Worm (Caenorhabditis elegans) whole organism, late embryonic: ENCODE measurements around the gene F13H10.8.
A peak's percentile ranks its signal among the peaks of the same experiment; 100 is the strongest.
"Not testable (repeated sequence)": the region's sequence is repeated elsewhere in the genome, so short reads cannot be mapped to it uniquely, and the experiment has no call there.

Source experiments
- F13H6.1 ChIP-seq: sonication (generic microtip); optimal IDR thresholded peaks from 2 replicates; lab custom pipeline; 2016; ENCODE audit warnings: missing genetic modification characterization, missing compliant biosample characterization
- K02D7.2 ChIP-seq: sonication (generic microtip); optimal IDR thresholded peaks from 2 replicates; lab custom pipeline; 2017; ENCODE audit warnings: mild to moderate bottlenecking, missing genetic modification characterization, missing compliant biosample characterization
- T23F11.4 ChIP-seq: fragments of 200-800 bp; sonication (Bioruptor generic); optimal IDR thresholded peaks from 2 replicates; lab custom pipeline; 2018; ENCODE audit warnings: mild to moderate bottlenecking, missing genetic modification characterization, missing compliant biosample characterization
- ama-1 ChIP-seq: fragments of 150-350 bp; optimal IDR thresholded peaks from 2 replicates; lab custom pipeline; 2014
- ceh-14 ChIP-seq: sonication (generic microtip); optimal IDR thresholded peaks from 2 replicates; lab custom pipeline; 2016; ENCODE audit warnings: missing genotype, missing genetic modification characterization, missing compliant biosample characterization
- dmd-4 ChIP-seq: sonication (generic microtip); optimal IDR thresholded peaks from 2 replicates; lab custom pipeline; 2016; ENCODE audit warnings: borderline replicate concordance, missing genetic modification characterization, missing compliant biosample characterization
- fkh-6 ChIP-seq: sonication (generic microtip); optimal IDR thresholded peaks from 2 replicates; lab custom pipeline; 2016; ENCODE audit warnings: missing genetic modification characterization, missing compliant biosample characterization
- hlh-30 ChIP-seq: sonication (generic microtip); optimal IDR thresholded peaks from 2 replicates; lab custom pipeline; 2017; ENCODE audit warnings: antibody characterized with exemption, missing genetic modification characterization, missing compliant biosample characterization; ENCODE audit not compliant: insufficient read depth
- nfya-1 ChIP-seq: sonication (generic microtip); optimal IDR thresholded peaks from 2 replicates; lab custom pipeline; 2017; ENCODE audit warnings: missing genetic modification characterization, mild to moderate bottlenecking, missing compliant biosample characterization, antibody characterized with exemption, moderate library complexity
- odd-2 ChIP-seq: sonication (generic microtip); optimal IDR thresholded peaks from 2 replicates; lab custom pipeline; 2017; ENCODE audit warnings: antibody characterized with exemption, mild to moderate bottlenecking, missing genetic modification characterization, missing compliant biosample characterization
- ref-2 ChIP-seq: sonication (generic microtip); optimal IDR thresholded peaks from 2 replicates; lab custom pipeline; 2016; ENCODE audit warnings: missing genetic modification characterization, missing compliant biosample characterization

ce11 chrIV:11070895-11071294 lies 50.6 kb downstream of the F13H10.8 start:
- TF ChIP-seq T23F11.4; odd-2; ref-2 (tag; lab: Kevin White, UChicago); K02D7.2 (tag; lab: Kevin White, UChicago); hlh-30 (tag; lab: Kevin White, UChicago); F13H6.1; fkh-6; ama-1 (lab: Kevin White, UChicago); nfya-1 (tag; lab: Kevin White, UChicago); ceh-14 (tag; lab: Kevin White, UChicago): not testable (repeated sequence)
- TF ChIP-seq dmd-4 (tag; lab: Kevin White, UChicago) = peak; percentile 70
